Fruit fly (Drosophila melanogaster) whole organism, embryonic: ENCODE data around the gene wda.

ENCODE experiments used
- Abd-B ChIP-seq: fragments of 200-800 bp; sonication (Bioruptor generic); optimal IDR thresholded peaks from 2 replicates; lab custom pipeline; 2018; ENCODE audit warnings: missing biosample characterization, mild to moderate bottlenecking, missing genetic modification characterization, moderate library complexity
- Atf3 ChIP-seq: fragments of 200-800 bp; sonication (Bioruptor generic); optimal IDR thresholded peaks from 3 replicates; lab custom pipeline; 2016; ENCODE audit warnings: missing biosample characterization, missing genetic modification characterization
- BEAF-32 ChIP-seq: fragments of 200-800 bp; sonication (Bioruptor generic); optimal IDR thresholded peaks from 3 replicates; lab custom pipeline; 2017; ENCODE audit warnings: missing biosample characterization, missing genetic modification characterization, mild to moderate bottlenecking, moderate library complexity, missing genetic modification reagents
- CG10147 ChIP-seq: fragments of 200-800 bp; sonication (Bioruptor generic); optimal IDR thresholded peaks from 2 replicates; lab custom pipeline; 2019; ENCODE audit warnings: missing biosample characterization, mild to moderate bottlenecking, missing genetic modification characterization, moderate library complexity
- CG10366 ChIP-seq: fragments of 200-800 bp; sonication (Bioruptor generic); IDR thresholded peaks from 2 replicates; pipeline ENCODE4 v1.3.6; 2022; ENCODE audit warnings: missing biosample characterization, missing genetic modification characterization
- CG10654 ChIP-seq: fragments of 200-800 bp; sonication (Bioruptor generic); optimal IDR thresholded peaks from 2 replicates; lab custom pipeline; 2016; ENCODE audit warnings: missing biosample characterization, missing genetic modification characterization
- CG11695 ChIP-seq: fragments of 200-800 bp; sonication (Bioruptor generic); IDR thresholded peaks from 3 replicates; pipeline ENCODE4 v1.3.6; 2022; ENCODE audit warnings: missing biosample characterization, missing genetic modification characterization
- CG11696 ChIP-seq: fragments of 200-800 bp; sonication (Bioruptor generic); IDR thresholded peaks from 2 replicates; pipeline ENCODE4 v1.3.6; 2022; ENCODE audit warnings: missing biosample characterization, missing genetic modification characterization
- CG12236 ChIP-seq: fragments of 200-800 bp; sonication (Bioruptor generic); optimal IDR thresholded peaks from 2 replicates; lab custom pipeline; 2016; ENCODE audit warnings: missing biosample characterization, missing genetic modification characterization
- CG12299 ChIP-seq: fragments of 200-800 bp; sonication (Bioruptor generic); optimal IDR thresholded peaks from 2 replicates; lab custom pipeline; 2018; ENCODE audit warnings: missing biosample characterization, mild to moderate bottlenecking, missing genetic modification characterization
- CG1233 ChIP-seq: fragments of 200-800 bp; sonication (Bioruptor generic); optimal IDR thresholded peaks from 4 replicates; lab custom pipeline; 2018; ENCODE audit warnings: missing biosample characterization, mild to moderate bottlenecking, missing genetic modification characterization
- CG1529 ChIP-seq: fragments of 200-800 bp; sonication (Bioruptor generic); optimal IDR thresholded peaks from 3 replicates; lab custom pipeline; 2018; ENCODE audit warnings: missing biosample characterization, missing genetic modification characterization
- CG16815 ChIP-seq: fragments of 200-800 bp; sonication (Bioruptor generic); optimal IDR thresholded peaks from 3 replicates; lab custom pipeline; 2017; ENCODE audit warnings: missing biosample characterization, mild to moderate bottlenecking, missing genetic modification characterization
- CG16863 ChIP-seq: fragments of 200-800 bp; sonication (Bioruptor generic); optimal IDR thresholded peaks from 3 replicates; lab custom pipeline; 2016; ENCODE audit warnings: missing biosample characterization, missing genetic modification characterization
- CG17802 ChIP-seq: fragments of 200-800 bp; sonication (Bioruptor generic); optimal IDR thresholded peaks from 2 replicates; lab custom pipeline; 2018; ENCODE audit warnings: missing biosample characterization, mild to moderate bottlenecking, missing genetic modification characterization, moderate library complexity
- CG18619 ChIP-seq: fragments of 200-800 bp; sonication (Bioruptor generic); optimal IDR thresholded peaks from 3 replicates; lab custom pipeline; 2017; ENCODE audit warnings: missing biosample characterization, mild to moderate bottlenecking, missing genetic modification characterization
- CG32767 ChIP-seq: fragments of 200-800 bp; sonication (Bioruptor generic); IDR thresholded peaks from 2 replicates; pipeline ENCODE4 v1.3.6; 2022; ENCODE audit warnings: missing biosample characterization, missing genetic modification characterization
- CG3407 ChIP-seq: fragments of 200-800 bp; sonication (Bioruptor generic); optimal IDR thresholded peaks from 2 replicates; lab custom pipeline; 2018; ENCODE audit warnings: missing biosample characterization, mild to moderate bottlenecking, missing genetic modification characterization
- CG42726 ChIP-seq: fragments of 200-800 bp; sonication (Bioruptor generic); IDR thresholded peaks from 2 replicates; pipeline ENCODE4 v1.3.6; 2022; ENCODE audit warnings: missing biosample characterization, missing genetic modification characterization; ENCODE audit not compliant: partially characterized antibody
- CG4282 ChIP-seq: fragments of 200-800 bp; sonication (Bioruptor generic); optimal IDR thresholded peaks from 2 replicates; lab custom pipeline; 2016; ENCODE audit warnings: missing biosample characterization, missing genetic modification characterization
- CG5953 ChIP-seq: fragments of 200-800 bp; sonication (Bioruptor generic); IDR thresholded peaks from 2 replicates; pipeline ENCODE4 v1.3.6; 2022; ENCODE audit warnings: missing biosample characterization, missing genetic modification characterization
- CG7271 ChIP-seq: fragments of 200-800 bp; sonication (Bioruptor generic); optimal IDR thresholded peaks from 2 replicates; lab custom pipeline; 2018; ENCODE audit warnings: missing biosample characterization, mild to moderate bottlenecking, missing genetic modification characterization, moderate library complexity
- CG9817 ChIP-seq: fragments of 200-800 bp; sonication (Bioruptor generic); optimal IDR thresholded peaks from 2 replicates; lab custom pipeline; 2018; ENCODE audit warnings: missing biosample characterization, mild to moderate bottlenecking, missing genetic modification characterization, moderate library complexity
- CTCF ChIP-seq: fragments of 200-800 bp; sonication (Bioruptor generic); optimal IDR thresholded peaks from 2 replicates; lab custom pipeline; 2017; ENCODE audit warnings: missing biosample characterization, mild to moderate bottlenecking, missing genetic modification characterization, moderate library complexity
- D19A ChIP-seq: fragments of 200-800 bp; optimal IDR thresholded peaks from 3 replicates; lab custom pipeline; 2019; ENCODE audit warnings: missing biosample characterization, mild to moderate bottlenecking, missing genetic modification characterization, moderate library complexity
- Doc2 ChIP-seq: fragments of 200-800 bp; sonication (Bioruptor generic); IDR thresholded peaks from 2 replicates; pipeline ENCODE4 v1.3.6; 2022; ENCODE audit warnings: missing biosample characterization, missing genetic modification characterization
- Hand ChIP-seq: fragments of 200-800 bp; sonication (Bioruptor generic); optimal IDR thresholded peaks from 2 replicates; lab custom pipeline; 2017; ENCODE audit warnings: mild to moderate bottlenecking, missing biosample characterization, missing genetic modification reagents, missing genetic modification characterization
- Hr39 ChIP-seq: fragments of >200 bp; optimal IDR thresholded peaks from 2 replicates; lab custom pipeline; 2017
- NK7.1 ChIP-seq: fragments of 200-800 bp; sonication (Bioruptor generic); optimal IDR thresholded peaks from 3 replicates; lab custom pipeline; 2016; ENCODE audit warnings: missing biosample characterization, missing genetic modification characterization
- Ravus ChIP-seq: fragments of 200-800 bp; sonication (Bioruptor generic); IDR thresholded peaks from 2 replicates; pipeline ENCODE4 v1.3.6; 2022; ENCODE audit warnings: missing biosample characterization, missing genetic modification characterization
- Rfx ChIP-seq: fragments of 200-800 bp; sonication (Bioruptor generic); IDR thresholded peaks from 2 replicates; pipeline ENCODE4 v1.3.6; 2022; ENCODE audit warnings: missing biosample characterization, missing genetic modification characterization
- Scr ChIP-seq: fragments of 200-800 bp; sonication (Bioruptor generic); IDR thresholded peaks from 2 replicates; pipeline ENCODE4 v1.3.6; 2022; ENCODE audit warnings: missing biosample characterization, missing genetic modification characterization; ENCODE audit not compliant: partially characterized antibody
- ac ChIP-seq: fragments of 200-800 bp; sonication (Bioruptor generic); optimal IDR thresholded peaks from 3 replicates; lab custom pipeline; 2017; ENCODE audit warnings: missing biosample characterization, mild to moderate bottlenecking, missing genetic modification characterization
- bigmax ChIP-seq: fragments of 200-800 bp; sonication (Bioruptor generic); optimal IDR thresholded peaks from 2 replicates; lab custom pipeline; 2018; ENCODE audit warnings: missing biosample characterization, mild to moderate bottlenecking, missing genetic modification characterization
- dmrt11E ChIP-seq: fragments of 200-800 bp; sonication (Bioruptor generic); optimal IDR thresholded peaks from 3 replicates; lab custom pipeline; 2018; ENCODE audit warnings: missing biosample characterization, mild to moderate bottlenecking, missing genetic modification characterization, moderate library complexity
- dysf ChIP-seq: fragments of 200-800 bp; sonication (Bioruptor generic); IDR thresholded peaks from 3 replicates; pipeline ENCODE4 v1.3.6; 2022; ENCODE audit warnings: missing biosample characterization, missing genetic modification characterization
- emc ChIP-seq: fragments of 200-800 bp; sonication (Bioruptor generic); optimal IDR thresholded peaks from 2 replicates; lab custom pipeline; 2016; ENCODE audit warnings: missing biosample characterization, missing genetic modification characterization
- en ChIP-seq: fragments of 200-800 bp; sonication (Bioruptor generic); optimal IDR thresholded peaks from 2 replicates; lab custom pipeline; 2016; ENCODE audit warnings: missing biosample characterization, missing genetic modification characterization
- esg ChIP-seq: fragments of 200-800 bp; sonication (Bioruptor generic); conservative IDR thresholded peaks from 2 replicates; pipeline ENCODE4 v1.3.6; 2022; ENCODE audit warnings: missing biosample characterization, missing genetic modification characterization
- gce ChIP-seq: fragments of 200-800 bp; sonication (Bioruptor generic); IDR thresholded peaks from 3 replicates; pipeline ENCODE4 v1.3.6; 2022; ENCODE audit warnings: missing biosample characterization, missing genetic modification characterization
- gem ChIP-seq: fragments of 200-800 bp; sonication (Bioruptor generic); optimal IDR thresholded peaks from 2 replicates; lab custom pipeline; 2019; ENCODE audit warnings: missing biosample characterization, mild to moderate bottlenecking, missing genetic modification characterization, moderate library complexity
- hkb ChIP-seq, 2 experiments: fragments of 200-800 bp in 1 of 2; fragments of >200 bp in 1 of 2; sonication (Bioruptor generic) in 1 of 2; IDR thresholded peaks in 1 of 2; optimal IDR thresholded peaks in 1 of 2; 2 replicates each; pipeline versions ENCODE4 v1.3.6 to Lab custom; 2017 to 2022; ENCODE audit warnings: missing biosample characterization in 1 of 2, missing genetic modification characterization in 1 of 2
- peb ChIP-seq: fragments of 200-800 bp; sonication (Bioruptor generic); IDR thresholded peaks from 2 replicates; pipeline ENCODE4 v1.3.6; 2022; ENCODE audit warnings: missing biosample characterization, missing genetic modification characterization
- phol ChIP-seq: fragments of 200-800 bp; sonication (Bioruptor generic); optimal IDR thresholded peaks from 3 replicates; lab custom pipeline; 2018; ENCODE audit warnings: missing biosample characterization, mild to moderate bottlenecking, missing genetic modification characterization, moderate library complexity
- pum ChIP-seq: fragments of 200-800 bp; sonication (Bioruptor generic); optimal IDR thresholded peaks from 2 replicates; lab custom pipeline; 2016; ENCODE audit warnings: missing biosample characterization, missing genetic modification characterization
- sc ChIP-seq, 3 experiments: fragments of >200 bp in 2 of 3; fragments of 200-800 bp in 1 of 3; sonication (Bioruptor generic) in 1 of 3; optimal IDR thresholded peaks; 2 replicates in 2 of 3; 3 replicates in 1 of 3; lab custom pipeline; 2017; ENCODE audit warnings: mild to moderate bottlenecking in 1 of 3, missing biosample characterization in 1 of 3, missing genetic modification characterization in 1 of 3, missing genetic modification reagents in 1 of 3
- scrt ChIP-seq: fragments of 200-800 bp; sonication (Bioruptor generic); optimal IDR thresholded peaks from 2 replicates; lab custom pipeline; 2018; ENCODE audit warnings: missing biosample characterization, mild to moderate bottlenecking, missing genetic modification characterization, moderate library complexity
- seq ChIP-seq: fragments of 200-800 bp; sonication (Bioruptor generic); IDR thresholded peaks from 2 replicates; pipeline ENCODE4 v1.3.6; 2022; ENCODE audit warnings: missing biosample characterization, missing genetic modification characterization
- so ChIP-seq: fragments of 200-800 bp; sonication (Bioruptor generic); IDR thresholded peaks from 3 replicates; pipeline ENCODE4 v1.3.6; 2022; ENCODE audit warnings: missing biosample characterization, missing genetic modification characterization
- stwl ChIP-seq: fragments of 200-800 bp; sonication (Bioruptor generic); optimal IDR thresholded peaks from 3 replicates; lab custom pipeline; 2018; ENCODE audit warnings: missing biosample characterization, mild to moderate bottlenecking, missing genetic modification characterization, moderate library complexity

The wda gene

DNA sequence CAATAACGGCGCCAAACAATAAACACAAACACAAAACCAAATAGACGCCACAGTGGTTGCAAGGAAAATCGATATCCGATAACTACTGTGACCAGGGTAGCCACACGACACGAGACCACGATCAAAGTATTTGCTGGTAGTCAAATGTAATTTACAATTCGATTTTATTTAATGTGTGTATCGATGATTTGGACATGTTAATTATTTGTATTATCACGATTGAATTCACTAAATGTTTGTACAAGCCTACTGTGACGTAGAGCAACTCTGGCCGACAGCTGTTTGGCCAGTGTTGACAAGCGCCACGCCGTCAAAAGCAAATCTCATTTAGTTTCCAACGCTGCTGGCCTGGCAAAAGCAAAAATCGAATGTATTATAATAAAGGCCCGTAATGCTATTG, 6.6 kb downstream of the wda start, which contains the start of the genes Rad60 and EloA (continued):
- peak; percentile 74 for TF ChIP-seq CG10366 (GFP tag; lab: Robert Waterston, UW)
- TF ChIP-seq Doc2 (GFP tag; lab: Robert Waterston, UW): no peak
- peak; percentile 84 for TF ChIP-seq CG10654
- TF ChIP-seq phol (tag; lab: Kevin White, UChicago): peak; percentile 79
- no peak for TF ChIP-seq ac (GFP tag; lab: Kevin White, UChicago)
- TF ChIP-seq CG12236 (GFP tag; lab: Kevin White, UChicago): peak; percentile 64
- peak; percentile 67 for TF ChIP-seq emc (GFP tag; lab: Kevin White, UChicago)
- TF ChIP-seq Abd-B (GFP tag; lab: Kevin White, UChicago): peak; percentile 47
- TF ChIP-seq sc (optimal IDR thresholded peaks at IDR 0.05; lab: Kevin White, UChicago): no peak
- TF ChIP-seq sc (GFP tag; optimal IDR thresholded peaks at IDR 0.05; lab: Kevin White, UChicago): peak; percentile 49
- TF ChIP-seq Rfx (GFP tag; lab: Robert Waterston, UW): peak; percentile 83
- peak; percentile 52; the same call in 1 of the 2 replicates for TF ChIP-seq seq (GFP tag; lab: Robert Waterston, UW)
- TF ChIP-seq CG1529 (GFP tag; lab: Kevin White, UChicago): peak; percentile 46
- peak; percentile 44 for TF ChIP-seq CG10147 (GFP tag; lab: Kevin White, UChicago)
- peak; percentile 99 for TF ChIP-seq stwl
- peak; percentile 53 for TF ChIP-seq esg (GFP tag; lab: Robert Waterston, UW)
- peak; percentile 58; the same call in 1 of the 3 replicates for TF ChIP-seq so (GFP tag; lab: Robert Waterston, UW)
- peak; percentile 33 for TF ChIP-seq CTCF (GFP tag; lab: Kevin White, UChicago)
- peak; percentile 73 for TF ChIP-seq dysf (GFP tag; lab: Robert Waterston, UW)
- no peak for TF ChIP-seq Ravus (GFP tag; lab: Robert Waterston, UW)
- TF ChIP-seq D19A (tag; lab: Kevin White, UChicago): peak; percentile 54
- peak; percentile 64 for TF ChIP-seq NK7.1 (GFP tag; lab: Kevin White, UChicago)
- TF ChIP-seq en (GFP tag; lab: Kevin White, UChicago): peak; percentile 78
- TF ChIP-seq CG42726: no peak; the same call in 1 of the 2 replicates
- TF ChIP-seq hkb (optimal IDR thresholded peaks at IDR 0.05; lab: Kevin White, UChicago): peak; percentile 86
- TF ChIP-seq hkb (GFP tag; IDR thresholded peaks at IDR 0.05; lab: Robert Waterston, UW): peak; percentile 70
- TF ChIP-seq CG7271 (tag; lab: Kevin White, UChicago): peak; percentile 54
- TF ChIP-seq Atf3 (GFP tag; lab: Kevin White, UChicago): peak; percentile 82
- TF ChIP-seq scrt (GFP tag; lab: Kevin White, UChicago): peak; percentile 49
- TF ChIP-seq Hr39 (lab: Kevin White, UChicago): no peak
- no peak for TF ChIP-seq CG11696
- peak; percentile 68 for TF ChIP-seq CG9817 (tag; lab: Kevin White, UChicago)
- TF ChIP-seq CG5953: 0 out of 2 replicates have a peak, but pooled peaks have one; percentile 37
- TF ChIP-seq gce (GFP tag; lab: Robert Waterston, UW): no peak
- TF ChIP-seq CG3407 (GFP tag; lab: Kevin White, UChicago): no peak
- peak; percentile 58; the same call in 1 of the 2 replicates for TF ChIP-seq peb (GFP tag; lab: Robert Waterston, UW)
- peak; percentile 63 for TF ChIP-seq BEAF-32 (GFP tag; lab: Kevin White, UChicago)
- peak; percentile 31 for TF ChIP-seq CG17802 (tag; lab: Kevin White, UChicago)
- TF ChIP-seq CG32767 (GFP tag; lab: Robert Waterston, UW): peak; percentile 61; the same call in 1 of the 2 replicates
- peak; percentile 38 for TF ChIP-seq CG16815
- TF ChIP-seq Scr: peak; percentile 71
- TF ChIP-seq bigmax (GFP tag; lab: Kevin White, UChicago): no peak
- TF ChIP-seq gem (tag; lab: Kevin White, UChicago): peak; percentile 79
- peak; percentile 51 for TF ChIP-seq CG18619 (GFP tag; lab: Kevin White, UChicago)
- peak; percentile 43 for TF ChIP-seq Hand (GFP tag; lab: Kevin White, UChicago)
- TF ChIP-seq pum: peak; percentile 87
- peak; percentile 54; the same call in 2 of the 3 replicates for TF ChIP-seq CG11695 (GFP tag; lab: Robert Waterston, UW)
- peak; percentile 71 for TF ChIP-seq CG16863 (GFP tag; lab: Kevin White, UChicago)
- peak; percentile 49 for TF ChIP-seq CG12299 (tag; lab: Kevin White, UChicago)
- TF ChIP-seq CG4282 (GFP tag; lab: Kevin White, UChicago): peak; percentile 73
- TF ChIP-seq dmrt11E: peak; percentile 63
- peak; percentile 46 for TF ChIP-seq CG1233 (GFP tag; lab: Kevin White, UChicago)
